Worm (Caenorhabditis elegans) whole organism, L4/young adult: ENCODE data around the gene Y50E8A.2.

ENCODE experiments used
- dao-5 ChIP-seq: sonication (generic microtip); optimal IDR thresholded peaks from 2 replicates; lab custom pipeline; 2016; ENCODE audit warnings: missing genotype, missing genetic modification characterization, moderate library complexity, missing compliant biosample characterization
- him-1 ChIP-seq: sonication (generic microtip); optimal IDR thresholded peaks from 2 replicates; lab custom pipeline; 2016; ENCODE audit warnings: missing genotype, missing genetic modification reagents, missing genetic modification characterization, missing compliant biosample characterization

- no peak for TF ChIP-seq him-1 (tag; lab: Kevin White, UChicago)
- no peak for TF ChIP-seq dao-5
Measured at ce11 chrV:14698005-14698404, 30.6 kb downstream of the Y50E8A.2 start.
